Worm (Caenorhabditis elegans) whole organism, mixed stage, embryonic: Measurements from ENCODE around the gene oac-53.

Source experiments
- M03D4.4 ChIP-seq: sonication (generic microtip); optimal IDR thresholded peaks from 2 replicates; lab custom pipeline; 2017; ENCODE audit warnings: mild to moderate bottlenecking, missing genetic modification characterization, missing compliant biosample characterization
- bed-3 ChIP-seq: fragments of 200-800 bp; sonication (Bioruptor generic); optimal IDR thresholded peaks from 3 replicates; lab custom pipeline; 2018; ENCODE audit warnings: mild to moderate bottlenecking, missing genetic modification characterization, moderate library complexity, missing compliant biosample characterization
- blmp-1 ChIP-seq: fragments of 150-350 bp; optimal IDR thresholded peaks from 2 replicates; lab custom pipeline; 2014; ENCODE audit warnings: missing biosample characterization, missing genetic modification characterization
- ceh-39 ChIP-seq: fragments of 150-350 bp; optimal IDR thresholded peaks from 2 replicates; lab custom pipeline; 2014; ENCODE audit warnings: missing biosample characterization, missing genetic modification characterization
- ceh-83 ChIP-seq: fragments of 200-800 bp; sonication (Bioruptor generic); optimal IDR thresholded peaks from 2 replicates; lab custom pipeline; 2018; ENCODE audit warnings: mild to moderate bottlenecking, missing genetic modification characterization, missing compliant biosample characterization
- cnd-1 ChIP-seq: fragments of 200-800 bp; sonication (Bioruptor generic); optimal IDR thresholded peaks from 2 replicates; lab custom pipeline; 2018; ENCODE audit warnings: mild to moderate bottlenecking, missing genetic modification characterization, missing compliant biosample characterization
- drap-1 ChIP-seq: fragments of 200-800 bp; sonication (Bioruptor generic); optimal IDR thresholded peaks from 3 replicates; lab custom pipeline; 2018; ENCODE audit warnings: mild to moderate bottlenecking, missing genetic modification characterization, missing compliant biosample characterization
- elt-1 ChIP-seq: sonication (generic microtip); optimal IDR thresholded peaks from 2 replicates; lab custom pipeline; 2017; ENCODE audit warnings: missing genetic modification characterization, mild to moderate bottlenecking, missing compliant biosample characterization, antibody characterized with exemption, moderate library complexity, borderline replicate concordance; ENCODE audit not compliant: insufficient read depth
- flh-1 ChIP-seq: fragments of 200-800 bp; sonication (Bioruptor generic); optimal IDR thresholded peaks from 2 replicates; lab custom pipeline; 2018; ENCODE audit warnings: mild to moderate bottlenecking, missing genetic modification characterization, moderate library complexity, missing compliant biosample characterization
- ham-2 ChIP-seq: fragments of 200-800 bp; sonication (Bioruptor generic); optimal IDR thresholded peaks from 2 replicates; lab custom pipeline; 2018; ENCODE audit warnings: mild to moderate bottlenecking, missing genetic modification characterization, missing compliant biosample characterization
- hlh-1 ChIP-seq: fragments of 150-350 bp; optimal IDR thresholded peaks from 2 replicates; lab custom pipeline; 2014; ENCODE audit warnings: missing biosample characterization, missing genetic modification reagents, missing genetic modification characterization
- lin-13 ChIP-seq: fragments of 150-350 bp; optimal IDR thresholded peaks from 2 replicates; lab custom pipeline; 2014; ENCODE audit warnings: missing biosample characterization, missing genetic modification characterization
- lin-32 ChIP-seq: fragments of 200-800 bp; sonication (Bioruptor generic); optimal IDR thresholded peaks from 2 replicates; lab custom pipeline; 2018; ENCODE audit warnings: mild to moderate bottlenecking, missing genetic modification characterization, missing compliant biosample characterization
- lsy-2 ChIP-seq: fragments of 150-350 bp; optimal IDR thresholded peaks from 2 replicates; lab custom pipeline; 2014; ENCODE audit warnings: missing biosample characterization, missing genetic modification characterization
- mab-5 ChIP-seq: fragments of 150-350 bp; optimal IDR thresholded peaks from 2 replicates; lab custom pipeline; 2014; ENCODE audit warnings: missing biosample characterization, missing genetic modification characterization
- mep-1 ChIP-seq: fragments of 150-350 bp; optimal IDR thresholded peaks from 2 replicates; lab custom pipeline; 2017; ENCODE audit warnings: missing biosample characterization, missing genetic modification reagents, missing genetic modification characterization, inconsistent platforms
- mls-2 ChIP-seq: sonication (generic microtip); optimal IDR thresholded peaks from 2 replicates; lab custom pipeline; 2016; ENCODE audit warnings: mild to moderate bottlenecking, missing genetic modification characterization, moderate library complexity, missing compliant biosample characterization
- nhr-2 ChIP-seq: fragments of 150-350 bp; optimal IDR thresholded peaks from 2 replicates; lab custom pipeline; 2014; ENCODE audit warnings: missing biosample characterization, missing genetic modification characterization
- nhr-237 ChIP-seq: fragments of 150-350 bp; optimal IDR thresholded peaks from 2 replicates; lab custom pipeline; 2014; ENCODE audit warnings: missing biosample characterization, missing genetic modification characterization
- nhr-28 ChIP-seq: fragments of 150-350 bp; optimal IDR thresholded peaks from 2 replicates; lab custom pipeline; 2014; ENCODE audit warnings: missing biosample characterization, missing genetic modification characterization
- nhr-76 ChIP-seq: sonication (generic microtip); optimal IDR thresholded peaks from 2 replicates; lab custom pipeline; 2017; ENCODE audit warnings: missing biosample characterization, missing genetic modification characterization
- pha-4 ChIP-seq: fragments of 150-350 bp; optimal IDR thresholded peaks from 2 replicates; lab custom pipeline; 2018; ENCODE audit warnings: missing biosample characterization, missing genetic modification reagents, missing genetic modification characterization
- sptf-1 ChIP-seq: sonication (generic microtip); optimal IDR thresholded peaks from 2 replicates; lab custom pipeline; 2017; ENCODE audit warnings: mild to moderate bottlenecking, missing genetic modification characterization, moderate library complexity, missing compliant biosample characterization
- tbx-8 ChIP-seq: fragments of 200-800 bp; sonication (Bioruptor generic); optimal IDR thresholded peaks from 2 replicates; lab custom pipeline; 2018; ENCODE audit warnings: mild to moderate bottlenecking, missing genetic modification characterization, moderate library complexity, missing compliant biosample characterization
- unc-39 ChIP-seq: fragments of 150-350 bp; optimal IDR thresholded peaks from 2 replicates; lab custom pipeline; 2014; ENCODE audit warnings: missing biosample characterization, missing genetic modification characterization
- unc-62 ChIP-seq: fragments of 150-350 bp; optimal IDR thresholded peaks from 2 replicates; lab custom pipeline; 2014; ENCODE audit warnings: missing biosample characterization, missing genetic modification reagents, missing genetic modification characterization
- ztf-11 ChIP-seq: fragments of 150-350 bp; optimal IDR thresholded peaks from 2 replicates; lab custom pipeline; 2014; ENCODE audit warnings: missing biosample characterization, missing genetic modification characterization

oac-53 gene

DNA sequence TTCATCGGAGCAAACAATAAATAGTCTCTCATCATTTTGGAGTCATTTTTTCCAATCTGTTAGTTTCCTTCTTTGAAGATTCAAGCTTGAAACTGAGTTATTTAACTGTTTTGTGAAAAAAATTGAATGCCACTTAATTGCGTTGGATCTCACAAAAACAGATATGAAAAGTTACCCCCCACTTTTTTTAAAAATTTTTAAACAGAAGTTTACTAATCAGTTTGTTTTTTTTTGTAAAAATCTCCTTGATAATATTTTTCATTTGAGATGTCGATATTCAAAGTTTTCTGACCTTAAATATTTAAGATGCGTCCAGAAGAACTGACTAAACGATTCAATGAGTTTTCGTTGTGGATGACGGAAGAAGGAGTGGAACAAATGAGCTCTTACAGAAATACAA is 21.5 kb downstream of the oac-53 start, which contains the start of gene Y32B12C.1:
TSS of gene Y32B12C.1 (plus strand) at position 301 of the 400 bp plus-strand sequence.
- TF ChIP-seq flh-1 (no peak), mep-1 (tag; lab: Kevin White, UChicago) (no peak), tbx-8 (no peak), nhr-237 (no peak), cnd-1 (no peak), ceh-83 (no peak), sptf-1 (tag; lab: Kevin White, UChicago) (no peak), nhr-2 (tag; lab: Kevin White, UChicago) (no peak), drap-1 (GFP tag; lab: Kevin White, UChicago) (no peak), lin-13 (tag; lab: Kevin White, UChicago) (no peak), elt-1 (no peak), mab-5 (tag; lab: Kevin White, UChicago) (no peak), blmp-1 (tag; lab: Kevin White, UChicago) (no peak), ham-2 (GFP tag; lab: Kevin White, UChicago) (no peak), mls-2 (tag; lab: Kevin White, UChicago) (no peak), unc-39 (no peak)
- TF ChIP-seq, all 35 proteins: peak for 0

DNA sequence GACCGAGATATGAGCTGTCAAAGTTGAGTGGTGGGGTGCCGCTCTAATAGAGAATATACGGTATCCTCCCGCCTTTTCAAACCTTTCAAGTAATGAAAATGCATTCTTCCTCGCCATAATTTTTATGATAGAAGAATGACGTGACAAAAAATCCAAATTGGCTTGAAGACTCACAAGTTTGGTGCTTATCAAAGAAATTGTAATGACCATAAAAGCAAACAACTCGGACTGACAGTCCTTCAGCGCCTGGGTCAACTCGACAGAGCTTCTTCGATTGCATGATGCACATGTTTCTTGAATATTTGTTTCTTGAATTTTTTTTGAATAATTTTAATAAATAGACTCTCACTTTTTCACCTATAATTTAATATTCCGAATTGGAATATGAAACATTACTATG is 22.3 kb downstream of the oac-53 start:
- TF ChIP-seq cnd-1 (no peak), pha-4 (tag; lab: Kevin White, UChicago) (no peak), nhr-28 (tag; lab: Kevin White, UChicago) (no peak), ceh-83 (no peak), unc-39 (no peak), ceh-39 (no peak), ham-2 (GFP tag; lab: Kevin White, UChicago) (no peak)

DNA sequence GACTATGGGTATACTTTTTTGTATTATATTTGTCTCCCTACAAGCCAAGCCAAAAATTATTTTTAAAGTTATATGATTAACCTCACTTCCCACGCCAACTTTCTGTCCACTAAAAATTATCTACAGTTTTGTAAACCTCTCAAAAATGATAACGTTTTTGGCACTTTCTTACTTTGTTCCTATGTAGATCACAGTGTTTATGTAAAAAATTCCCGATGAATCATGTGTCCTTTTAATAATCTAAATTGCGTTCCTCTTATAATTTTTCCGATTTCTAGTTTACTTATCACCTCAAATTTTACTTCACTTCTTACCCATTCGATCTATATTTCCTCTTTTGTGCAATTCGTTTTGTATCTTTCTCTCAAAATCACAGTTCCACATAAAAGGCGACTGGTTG is 23.5 kb downstream of the oac-53 start:
- no peak for TF ChIP-seq nhr-237
- no peak for TF ChIP-seq unc-39
- no peak for TF ChIP-seq flh-1
- TF ChIP-seq tbx-8: no peak
- TF ChIP-seq mab-5 (tag; lab: Kevin White, UChicago): no peak
- TF ChIP-seq M03D4.4 (tag; lab: Kevin White, UChicago): no peak
- TF ChIP-seq ceh-83: no peak
- TF ChIP-seq ztf-11: no peak
- TF ChIP-seq pha-4 (tag; lab: Kevin White, UChicago): no peak
- no peak for TF ChIP-seq lsy-2 (tag; lab: Kevin White, UChicago)
- no peak for TF ChIP-seq cnd-1
- no peak for TF ChIP-seq nhr-76 (tag; lab: Kevin White, UChicago)
- TF ChIP-seq drap-1 (GFP tag; lab: Kevin White, UChicago): no peak
- no peak for TF ChIP-seq lin-32 (GFP tag; lab: Kevin White, UChicago)
- no peak for TF ChIP-seq hlh-1 (tag; lab: Kevin White, UChicago)
- no peak for TF ChIP-seq ceh-39

DNA sequence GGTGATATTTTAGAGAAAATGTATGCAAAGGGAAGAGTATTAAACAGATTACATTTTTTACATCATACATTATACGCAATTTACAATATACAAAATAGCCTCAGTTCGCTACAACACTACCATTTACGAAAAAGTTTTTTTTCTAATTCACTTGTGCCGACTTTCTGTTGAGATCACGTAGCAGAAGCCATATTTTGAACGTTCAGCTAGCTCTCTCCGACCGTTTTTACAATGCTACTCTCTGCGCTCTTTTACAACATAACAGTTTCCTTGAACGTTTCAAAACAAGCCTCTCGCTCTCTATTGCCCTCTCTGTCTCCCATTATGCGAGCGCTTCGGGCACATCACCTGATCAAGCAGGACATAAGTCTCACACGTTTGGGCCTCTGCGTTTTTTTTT is 24.7 kb downstream of the oac-53 start, which contains the start of gene T03E6.8:
TSS of gene T03E6.8 (minus strand) at position 101 of the 400 bp plus-strand sequence.
- TF ChIP-seq ceh-83 (no peak), cnd-1 (no peak), blmp-1 (tag; lab: Kevin White, UChicago) (no peak), lsy-2 (tag; lab: Kevin White, UChicago) (no peak), ham-2 (GFP tag; lab: Kevin White, UChicago) (no peak), bed-3 (GFP tag; lab: Kevin White, UChicago) (no peak), unc-62 (GFP tag; lab: Kevin White, UChicago) (no peak), mep-1 (tag; lab: Kevin White, UChicago) (no peak), pha-4 (tag; lab: Kevin White, UChicago) (no peak), tbx-8 (no peak), hlh-1 (tag; lab: Kevin White, UChicago) (no peak)
- TF ChIP-seq, all 35 proteins: peak for 0

DNA sequence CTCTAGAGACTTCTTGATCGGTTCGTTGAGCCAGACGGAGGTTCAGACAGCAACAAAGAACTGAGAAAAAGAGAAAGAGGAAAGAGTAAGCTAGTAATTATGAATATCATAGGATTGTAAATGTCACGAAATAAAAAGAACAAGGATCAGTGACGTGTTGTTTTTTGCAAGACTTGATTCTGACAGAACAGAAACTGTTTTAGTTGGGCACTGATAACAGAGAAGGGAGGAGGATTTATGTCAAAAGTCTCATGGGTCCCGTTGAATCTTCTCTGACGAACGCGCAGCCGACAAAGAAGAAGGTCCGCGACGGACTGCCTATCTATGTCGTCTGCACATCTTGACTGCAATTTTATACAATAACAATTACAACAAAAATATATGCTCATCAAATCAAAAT is 27.1 kb downstream of the oac-53 start, which contains the start of gene T03E6.9:
TSS of gene T03E6.9 (minus strand) at position 101 of the 400 bp plus-strand sequence.
- TF ChIP-seq flh-1 (no peak), unc-39 (no peak), ham-2 (GFP tag; lab: Kevin White, UChicago) (no peak), nhr-237 (no peak), elt-1 (no peak), lin-32 (GFP tag; lab: Kevin White, UChicago) (no peak)

DNA sequence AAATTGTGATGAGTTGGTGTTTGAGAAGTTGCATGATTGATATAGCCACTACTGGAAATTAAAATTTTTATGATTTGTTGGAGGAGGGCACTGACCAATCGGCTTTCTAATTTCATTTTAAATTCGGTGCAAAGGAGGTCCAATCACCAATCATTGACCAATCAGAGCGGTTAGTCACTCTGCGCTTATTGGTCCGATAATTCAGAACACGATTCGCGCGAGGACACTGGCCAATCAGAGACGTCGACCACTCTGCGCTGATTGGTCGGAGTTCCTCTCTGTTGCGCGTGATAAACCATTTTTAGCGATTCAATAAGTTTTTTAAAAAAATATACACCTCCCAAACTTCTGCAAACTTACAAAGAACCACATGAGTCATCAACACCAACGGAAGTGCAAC is 27.9 kb downstream of the oac-53 start:
- TF ChIP-seq nhr-28 (tag; lab: Kevin White, UChicago) (no peak), nhr-2 (tag; lab: Kevin White, UChicago) (no peak)
- TF ChIP-seq, all 35 proteins: peak for 0
